Worm (Caenorhabditis elegans) whole organism, L3 larva: Measurements from ENCODE around the gene D1079.1.

Source experiments
- R02D3.7 ChIP-seq: fragments of 150-350 bp; optimal IDR thresholded peaks from 2 replicates; lab custom pipeline; 2014; ENCODE audit warnings: missing biosample characterization, missing genetic modification characterization
- ZK546.5 ChIP-seq: sonication (generic microtip); optimal IDR thresholded peaks from 2 replicates; lab custom pipeline; 2017; ENCODE audit warnings: missing biosample characterization, missing genetic modification characterization
- ama-1 ChIP-seq: fragments of 150-350 bp; optimal IDR thresholded peaks from 2 replicates; lab custom pipeline; 2018
- egl-27 ChIP-seq: sonication (generic microtip); optimal IDR thresholded peaks from 4 replicates; lab custom pipeline; 2017; ENCODE audit warnings: missing biosample characterization, missing genetic modification reagents, missing genetic modification characterization
- egl-5 ChIP-seq: fragments of 150-350 bp; optimal IDR thresholded peaks from 2 replicates; lab custom pipeline; 2017; ENCODE audit warnings: missing biosample characterization, missing genetic modification reagents, missing genetic modification characterization, inconsistent platforms
- elt-3 ChIP-seq, 3 experiments: fragments of 150-350 bp in 1 of 3; sonication (generic microtip) in 2 of 3; optimal IDR thresholded peaks; 2 replicates in 2 of 3; 4 replicates in 1 of 3; lab custom pipeline; 2014 to 2017; ENCODE audit warnings: missing biosample characterization in 3 of 3, missing genetic modification characterization in 3 of 3
- eor-1 ChIP-seq, 2 experiments: fragments of 150-350 bp; optimal IDR thresholded peaks; 2 replicates each; lab custom pipeline; 2014 to 2018; ENCODE audit warnings: missing biosample characterization in 2 of 2, missing genetic modification characterization in 2 of 2
- fos-1 ChIP-seq: fragments of 150-350 bp; optimal IDR thresholded peaks from 2 replicates; lab custom pipeline; 2014; ENCODE audit warnings: missing biosample characterization, missing genetic modification characterization
- lin-39 ChIP-seq: fragments of 150-350 bp; optimal IDR thresholded peaks from 2 replicates; lab custom pipeline; 2018; ENCODE audit warnings: missing biosample characterization, missing genetic modification reagents, missing genetic modification characterization
- nhr-11 ChIP-seq: fragments of 150-350 bp; optimal IDR thresholded peaks from 2 replicates; lab custom pipeline; 2014; ENCODE audit warnings: missing biosample characterization, missing genetic modification characterization
- skn-1 ChIP-seq: fragments of 150-350 bp; optimal IDR thresholded peaks from 2 replicates; lab custom pipeline; 2014; ENCODE audit warnings: missing biosample characterization, missing genetic modification characterization
- unc-62 ChIP-seq: fragments of 150-350 bp; sonication (generic microtip); optimal IDR thresholded peaks from 4 replicates; lab custom pipeline; 2014; ENCODE audit warnings: missing biosample characterization, missing genetic modification reagents, missing genetic modification characterization
- ztf-11 ChIP-seq: fragments of 150-350 bp; optimal IDR thresholded peaks from 2 replicates; lab custom pipeline; 2014; ENCODE audit warnings: missing biosample characterization, missing genetic modification characterization

DNA sequence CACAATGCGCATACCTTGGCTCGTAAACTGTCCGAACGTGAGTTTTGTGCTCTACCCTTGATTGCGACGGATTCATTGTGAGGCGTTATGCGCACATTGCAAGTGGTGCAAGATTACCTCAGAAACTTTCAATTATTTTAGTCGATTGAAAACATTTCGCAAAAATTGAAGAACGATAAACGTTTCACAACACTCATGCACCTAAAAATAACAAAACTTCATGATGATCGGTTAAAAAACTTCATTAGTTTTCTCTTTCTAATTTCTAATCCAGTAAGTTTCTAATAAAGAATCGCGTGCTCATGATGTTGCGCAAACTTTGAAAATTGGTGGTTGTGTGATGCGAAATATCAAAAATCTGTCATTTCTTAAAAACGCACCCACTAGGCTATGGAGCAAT lies 15.8 kb downstream of the D1079.1 start, which contains the start of gene dop-1:
- no peak for TF ChIP-seq ama-1 (lab: Kevin White, UChicago)
- no peak for TF ChIP-seq elt-3 (tag; optimal IDR thresholded peaks at IDR 0.05; lab: Kevin White, UChicago)
- TF ChIP-seq fos-1 (tag; lab: Kevin White, UChicago) = no peak
- no peak for TF ChIP-seq ZK546.5 (tag; lab: Kevin White, UChicago)
- TF ChIP-seq ztf-11 (tag; lab: Kevin White, UChicago) = no peak
- no peak for TF ChIP-seq nhr-11
- no peak for TF ChIP-seq R02D3.7 (tag; lab: Kevin White, UChicago)
- TF ChIP-seq skn-1 = no peak
- TF ChIP-seq egl-27 = no peak
- no peak for TF ChIP-seq unc-62
- TF ChIP-seq eor-1 (tag; optimal IDR thresholded peaks at IDR 0.05; lab: Kevin White, UChicago) = no peak
- TF ChIP-seq egl-5 (tag; lab: Kevin White, UChicago) = no peak
- no peak for TF ChIP-seq lin-39 (tag; lab: Kevin White, UChicago)
